Worm (Caenorhabditis elegans): ENCODE data around the gene srw-69.
"Not testable (repeated sequence)": the region's sequence is repeated elsewhere in the genome, so short reads cannot be mapped to it uniquely, and the experiment has no call there.

Gene srw-69

ce11 chrV:7451421-7451820 is 22.6 kb upstream of the srw-69 start, which contains the start of gene try-11:
Gene try-11 (plus strand): TSS chrV:7451721.
- TF ChIP-seq pax-3 (tag; optimal IDR thresholded peaks at IDR 0.05) (no peak), mef-2 (tag; optimal IDR thresholded peaks at IDR 0.05) (no peak), efl-1 (optimal IDR thresholded peaks at IDR 0.05) (no peak), efl-1 (GFP tag; optimal IDR thresholded peaks at IDR 0.05 in 1 of 2) (peak in 1 of 2 experiments; percentile 24), nhr-90 (tag; optimal IDR thresholded peaks at IDR 0.05; ENCODE audit: poor library complexity) (no peak)

ce11 chrV:7449303-7449827 is 20.6 kb upstream of the srw-69 start, which contains the start of gene try-12:
Gene try-12 (plus strand): TSS chrV:7449353.
- TF ChIP-seq sup-37 (GFP tag; optimal IDR thresholded peaks at IDR 0.05) (no peak), efl-1 (optimal IDR thresholded peaks at IDR 0.05) (no peak), efl-1 (GFP tag; optimal IDR thresholded peaks at IDR 0.05 in 1 of 2) (peak in 1 of 2 experiments; percentile 58)

ce11 chrV:7446965-7447364 is 18.2 kb upstream of the srw-69 start, which contains the start of gene F25E5.5:
Gene F25E5.5 (plus strand): TSS chrV:7447265.
- no peak for TF ChIP-seq hlh-17 (GFP tag; optimal IDR thresholded peaks at IDR 0.05; ENCODE audit: borderline replicate concordance)
- TF ChIP-seq blmp-1 (tag; optimal IDR thresholded peaks at IDR 0.05) = peak; percentile 17

ce11 chrV:7444331-7444730 is 15.6 kb upstream of the srw-69 start, which contains the start of gene nhr-141:
Gene nhr-141 (plus strand): TSS chrV:7444661.
- not testable (repeated sequence) for TF ChIP-seq sptf-1 (tag; optimal IDR thresholded peaks at IDR 0.05); dpl-1 (GFP tag; optimal IDR thresholded peaks at IDR 0.05); swsn-7 (tag; optimal IDR thresholded peaks at IDR 0.05)

ce11 chrV:7443480-7443879 is 14.7 kb upstream of the srw-69 start:
- TF ChIP-seq mab-9 (GFP tag; IDR thresholded peaks at IDR 0.05) = peak; percentile 75
- peak; percentile 53; the same call in 1 of the 2 replicates for TF ChIP-seq unc-98 (GFP tag; IDR thresholded peaks at IDR 0.05)
- TF ChIP-seq ets-5 (GFP tag; IDR thresholded peaks at IDR 0.05) = 0 out of 2 replicates have a peak, but pooled peaks have one; percentile 52

- TF ChIP-seq efl-1 (optimal IDR thresholded peaks at IDR 0.05) (no peak), efl-1 (GFP tag; optimal IDR thresholded peaks at IDR 0.05 in 1 of 2) (peak in 1 of 2 experiments; percentile 36), irx-1 (tag; optimal IDR thresholded peaks at IDR 0.05) (no peak)
Observed at ce11 chrV:7439807-7440206, 11.0 kb upstream of the srw-69 start, which contains the start of gene try-13. Gene try-13 (plus strand): TSS chrV:7440107.

ce11 chrV:7437985-7438384 is 9.2 kb upstream of the srw-69 start, which contains the start of gene F25E5.16:
Gene F25E5.16 (plus strand): TSS chrV:7438285.
- no peak for TF ChIP-seq nhr-19 (GFP tag; conservative IDR thresholded peaks at IDR 0.05)
- TF ChIP-seq efl-1 (optimal IDR thresholded peaks at IDR 0.05) = no peak
- TF ChIP-seq efl-1 (GFP tag; optimal IDR thresholded peaks at IDR 0.05 in 1 of 2) = peak in 1 of 2 experiments; percentile 58

ce11 chrV:7437538-7437937 is 8.8 kb upstream of the srw-69 start, which contains the start of gene F25E5.9:
Gene F25E5.9 (minus strand): TSS chrV:7437919.
- TF ChIP-seq ceh-8 (GFP tag; optimal IDR thresholded peaks at IDR 0.05) (no peak), unc-98 (GFP tag; IDR thresholded peaks at IDR 0.05) (no peak), blmp-1 (tag; optimal IDR thresholded peaks at IDR 0.05) (no peak), zip-4 (GFP tag; optimal IDR thresholded peaks at IDR 0.05) (no peak), nhr-90 (tag; optimal IDR thresholded peaks at IDR 0.05; ENCODE audit: poor library complexity) (no peak), fkh-10 (GFP tag; optimal IDR thresholded peaks at IDR 0.05) (peak; percentile 38), mef-2 (tag; optimal IDR thresholded peaks at IDR 0.05) (no peak), lir-3 (tag; optimal IDR thresholded peaks at IDR 0.05; ENCODE audit: poor library complexity) (no peak), rnt-1 (tag; optimal IDR thresholded peaks at IDR 0.05) (no peak), sptf-1 (tag; optimal IDR thresholded peaks at IDR 0.05) (no peak), egl-13 (tag; optimal IDR thresholded peaks at IDR 0.05) (no peak), egl-27 (tag; optimal IDR thresholded peaks at IDR 0.05) (no peak), mdl-1 (tag; optimal IDR thresholded peaks at IDR 0.05) (no peak), nhr-84 (tag; optimal IDR thresholded peaks at IDR 0.05) (no peak), isw-1 (GFP tag; IDR thresholded peaks at IDR 0.05) (no peak), C16A3.4 (tag; optimal IDR thresholded peaks at IDR 0.05) (no peak), vab-15 (tag; optimal IDR thresholded peaks at IDR 0.05) (no peak), snu-23 (GFP tag; optimal IDR thresholded peaks at IDR 0.05) (no peak), nhr-47 (tag; optimal IDR thresholded peaks at IDR 0.05) (no peak), dpl-1 (GFP tag; optimal IDR thresholded peaks at IDR 0.05) (peak in 1 of 3 experiments; percentile 11), alr-1 (tag; optimal IDR thresholded peaks at IDR 0.05; ENCODE audit: borderline replicate concordance) (no peak), ceh-63 (GFP tag; optimal IDR thresholded peaks at IDR 0.05) (no peak), pag-3 (tag; optimal IDR thresholded peaks at IDR 0.05; ENCODE audit: borderline replicate concordance, insufficient read depth) (no peak), nhr-12 (tag; optimal IDR thresholded peaks at IDR 0.05) (no peak)

Data from whole organism, L1 larva.